Fruit fly (Drosophila melanogaster) whole organism, embryonic: ENCODE measurements around the gene eya.

ENCODE experiments used
- Aef1 ChIP-seq: fragments of 200-800 bp; sonication (Bioruptor generic); IDR thresholded peaks from 3 replicates; pipeline ENCODE4 v1.3.6; 2022; ENCODE audit warnings: missing biosample characterization, missing genetic modification characterization
- CG12659 ChIP-seq: fragments of 200-800 bp; sonication (Bioruptor generic); optimal IDR thresholded peaks from 3 replicates; lab custom pipeline; 2017; ENCODE audit warnings: mild to moderate bottlenecking, missing biosample characterization, missing genetic modification reagents, missing genetic modification characterization
- CG15269 ChIP-seq: fragments of 200-800 bp; sonication (Bioruptor generic); optimal IDR thresholded peaks from 2 replicates; lab custom pipeline; 2018; ENCODE audit warnings: missing biosample characterization, mild to moderate bottlenecking, missing genetic modification characterization, moderate library complexity
- CG17361 ChIP-seq: fragments of 200-800 bp; sonication (Bioruptor generic); IDR thresholded peaks from 3 replicates; pipeline ENCODE4 v1.3.6; 2022; ENCODE audit warnings: missing biosample characterization, missing genetic modification characterization
- GATAe ChIP-seq: fragments of 200-800 bp; sonication (Bioruptor generic); conservative IDR thresholded peaks from 2 replicates; pipeline ENCODE4 v1.3.6; 2022; ENCODE audit warnings: missing biosample characterization, missing genetic modification characterization
- Hand ChIP-seq: fragments of 200-800 bp; sonication (Bioruptor generic); optimal IDR thresholded peaks from 2 replicates; lab custom pipeline; 2017; ENCODE audit warnings: mild to moderate bottlenecking, missing biosample characterization, missing genetic modification reagents, missing genetic modification characterization
- Hr39 ChIP-seq: fragments of >200 bp; optimal IDR thresholded peaks from 2 replicates; lab custom pipeline; 2017
- Hr51 ChIP-seq, 2 experiments: fragments of 200-800 bp; sonication (Bioruptor generic); optimal IDR thresholded peaks; 2 replicates in 1 of 2; 3 replicates in 1 of 2; lab custom pipeline; 2016 to 2018; ENCODE audit warnings: missing biosample characterization in 2 of 2, missing genetic modification characterization in 2 of 2, mild to moderate bottlenecking in 1 of 2, moderate library complexity in 1 of 2
- Opbp ChIP-seq: fragments of 200-800 bp; sonication (Bioruptor generic); IDR thresholded peaks from 3 replicates; pipeline ENCODE4 v1.3.6; 2022; ENCODE audit warnings: missing biosample characterization, missing genetic modification characterization; ENCODE audit not compliant: partially characterized antibody
- Poxn ChIP-seq: fragments of 200-800 bp; sonication (Bioruptor generic); IDR thresholded peaks from 2 replicates; pipeline ENCODE4 v1.3.6; 2022; ENCODE audit warnings: missing biosample characterization, missing genetic modification characterization
- cad ChIP-seq: fragments of >200 bp; optimal IDR thresholded peaks from 2 replicates; lab custom pipeline; 2017; ENCODE audit warnings: missing biosample characterization, missing genetic modification characterization
- jing ChIP-seq: fragments of 200-800 bp; sonication (Bioruptor generic); optimal IDR thresholded peaks from 2 replicates; lab custom pipeline; 2018; ENCODE audit warnings: missing biosample characterization, mild to moderate bottlenecking, missing genetic modification characterization
- odd ChIP-seq: fragments of 200-800 bp; sonication (Bioruptor generic); optimal IDR thresholded peaks from 2 replicates; lab custom pipeline; 2017; ENCODE audit warnings: missing biosample characterization, mild to moderate bottlenecking, missing genetic modification characterization

- TF ChIP-seq Hand (GFP tag; lab: Kevin White, UChicago) (no peak), CG15269 (tag; lab: Kevin White, UChicago) (no peak), Aef1 (GFP tag; lab: Robert Waterston, UW) (no peak), Opbp (GFP tag; lab: Robert Waterston, UW) (no peak), odd (no peak), GATAe (GFP tag; lab: Robert Waterston, UW) (no peak), Hr51 (GFP tag; optimal IDR thresholded peaks at IDR 0.05; lab: Kevin White, UChicago) (no peak), Hr39 (lab: Kevin White, UChicago) (no peak), cad (GFP tag; lab: Kevin White, UChicago) (no peak), jing (GFP tag; lab: Kevin White, UChicago) (no peak), CG12659 (no peak), CG17361 (GFP tag; lab: Robert Waterston, UW) (no peak), Poxn (GFP tag; lab: Robert Waterston, UW) (no peak)
Observed at dm6 chr2L:6503724-6504037, 43.1 kb downstream of the eya start.
